Worm (Caenorhabditis elegans) whole organism, L2 larva: ENCODE results near the gene F40F8.4.

ENCODE experiments used
- R02D3.7 ChIP-seq: fragments of 150-350 bp; optimal IDR thresholded peaks from 2 replicates; lab custom pipeline; 2014; ENCODE audit warnings: missing biosample characterization, missing genetic modification characterization
- aly-2 ChIP-seq: fragments of 150-350 bp; optimal IDR thresholded peaks from 2 replicates; lab custom pipeline; 2014; ENCODE audit warnings: missing biosample characterization, missing genetic modification characterization
- elt-1 ChIP-seq: fragments of 150-350 bp; optimal IDR thresholded peaks from 2 replicates; lab custom pipeline; 2014; ENCODE audit warnings: missing biosample characterization, missing genetic modification characterization
- elt-3 ChIP-seq: sonication (generic microtip); optimal IDR thresholded peaks from 2 replicates; lab custom pipeline; 2017; ENCODE audit warnings: missing biosample characterization, missing genetic modification characterization
- lin-13 ChIP-seq: fragments of 150-350 bp; optimal IDR thresholded peaks from 2 replicates; lab custom pipeline; 2014; ENCODE audit warnings: missing biosample characterization, missing genetic modification reagents, missing genetic modification characterization
- nhr-77 ChIP-seq: fragments of 150-350 bp; optimal IDR thresholded peaks from 2 replicates; lab custom pipeline; 2014; ENCODE audit warnings: missing biosample characterization, missing genetic modification characterization
- skn-1 ChIP-seq: sonication (generic microtip); optimal IDR thresholded peaks from 2 replicates; lab custom pipeline; 2017; ENCODE audit warnings: missing biosample characterization, missing genetic modification characterization
- unc-62 ChIP-seq: fragments of 150-350 bp; optimal IDR thresholded peaks from 2 replicates; lab custom pipeline; 2014; ENCODE audit warnings: missing biosample characterization, missing genetic modification reagents, missing genetic modification characterization
- zag-1 ChIP-seq: fragments of 150-350 bp; optimal IDR thresholded peaks from 2 replicates; lab custom pipeline; 2014; ENCODE audit warnings: missing biosample characterization, missing genetic modification characterization

DNA sequence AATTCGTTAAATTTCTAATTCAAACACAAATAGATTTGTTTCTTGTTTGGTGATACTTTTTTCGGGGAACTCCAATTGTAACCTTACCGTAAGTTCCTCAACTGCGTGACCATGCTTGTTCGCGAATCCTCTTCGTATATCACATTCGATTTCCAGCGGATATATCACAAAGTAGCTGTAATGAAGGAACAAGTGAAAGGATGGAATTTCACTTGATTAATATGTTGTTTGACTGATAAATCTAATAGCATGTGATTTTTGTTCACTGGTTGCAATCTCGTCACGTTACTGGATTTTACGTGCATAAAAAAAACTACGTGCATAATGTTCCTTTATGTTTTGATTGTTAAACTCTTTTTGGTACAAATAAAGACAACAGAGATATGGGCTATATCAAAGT is 21.6 kb upstream of the F40F8.4 start:
- TF ChIP-seq aly-2 (tag; lab: Kevin White, UChicago) (no peak), R02D3.7 (no peak), skn-1 (tag; lab: Kevin White, UChicago) (no peak), lin-13 (GFP tag; lab: Kevin White, UChicago) (no peak), elt-1 (tag; lab: Kevin White, UChicago) (no peak), unc-62 (GFP tag; lab: Kevin White, UChicago) (no peak), elt-3 (tag; lab: Kevin White, UChicago) (no peak), nhr-77 (no peak), zag-1 (tag; lab: Kevin White, UChicago) (no peak)
